Fruit fly (Drosophila melanogaster) whole organism, embryonic: ENCODE data around the gene Pex2.

Experiments used
- Antp ChIP-seq: fragments of 200-800 bp; sonication (Bioruptor generic); optimal IDR thresholded peaks from 3 replicates; lab custom pipeline; 2016; ENCODE audit warnings: missing biosample characterization, missing genetic modification characterization
- CG10462 ChIP-seq: fragments of 200-800 bp; sonication (Bioruptor generic); optimal IDR thresholded peaks from 2 replicates; lab custom pipeline; 2016; ENCODE audit warnings: missing biosample characterization, missing genetic modification characterization
- CG10979 ChIP-seq: fragments of 200-800 bp; sonication (Bioruptor generic); optimal IDR thresholded peaks from 2 replicates; lab custom pipeline; 2018; ENCODE audit warnings: missing biosample characterization, mild to moderate bottlenecking, missing genetic modification characterization, moderate library complexity
- CG12219 ChIP-seq: fragments of 200-800 bp; sonication (Bioruptor generic); optimal IDR thresholded peaks from 3 replicates; lab custom pipeline; 2018; ENCODE audit warnings: missing biosample characterization, mild to moderate bottlenecking, missing genetic modification characterization
- CG15514 ChIP-seq: fragments of 200-800 bp; sonication (Bioruptor generic); optimal IDR thresholded peaks from 3 replicates; lab custom pipeline; 2017; ENCODE audit warnings: missing biosample characterization, missing genetic modification characterization, mild to moderate bottlenecking, moderate library complexity, missing genetic modification reagents
- CG2202 ChIP-seq: fragments of 200-800 bp; sonication (Bioruptor generic); optimal IDR thresholded peaks from 2 replicates; lab custom pipeline; 2018; ENCODE audit warnings: missing biosample characterization, mild to moderate bottlenecking, missing genetic modification characterization
- CG30020 ChIP-seq: fragments of 200-800 bp; optimal IDR thresholded peaks from 2 replicates; lab custom pipeline; 2019; ENCODE audit warnings: missing biosample characterization, mild to moderate bottlenecking, missing genetic modification characterization, moderate library complexity
- CG33557 ChIP-seq: fragments of 200-800 bp; sonication (Bioruptor generic); optimal IDR thresholded peaks from 2 replicates; lab custom pipeline; 2019; ENCODE audit warnings: missing biosample characterization, mild to moderate bottlenecking, missing genetic modification characterization, moderate library complexity
- CG3995 ChIP-seq: fragments of 200-800 bp; sonication (Bioruptor generic); optimal IDR thresholded peaks from 3 replicates; lab custom pipeline; 2016; ENCODE audit warnings: missing biosample characterization, missing genetic modification characterization
- CG42726 ChIP-seq: fragments of 200-800 bp; sonication (Bioruptor generic); IDR thresholded peaks from 2 replicates; pipeline ENCODE4 v1.3.6; 2022; ENCODE audit warnings: missing biosample characterization, missing genetic modification characterization; ENCODE audit not compliant: partially characterized antibody
- CG4282 ChIP-seq: fragments of 200-800 bp; sonication (Bioruptor generic); optimal IDR thresholded peaks from 2 replicates; lab custom pipeline; 2016; ENCODE audit warnings: missing biosample characterization, missing genetic modification characterization
- CG5953 ChIP-seq: fragments of 200-800 bp; sonication (Bioruptor generic); IDR thresholded peaks from 2 replicates; pipeline ENCODE4 v1.3.6; 2022; ENCODE audit warnings: missing biosample characterization, missing genetic modification characterization
- CG6254 ChIP-seq: fragments of 200-800 bp; sonication (Bioruptor generic); optimal IDR thresholded peaks from 3 replicates; lab custom pipeline; 2017; ENCODE audit warnings: mild to moderate bottlenecking, missing biosample characterization, missing genetic modification reagents, missing genetic modification characterization
- CG6765 ChIP-seq: fragments of 200-800 bp; sonication (Bioruptor generic); optimal IDR thresholded peaks from 3 replicates; lab custom pipeline; 2017; ENCODE audit warnings: missing biosample characterization, mild to moderate bottlenecking, missing genetic modification characterization
- CG8089 ChIP-seq: fragments of 200-800 bp; sonication (Bioruptor generic); optimal IDR thresholded peaks from 3 replicates; lab custom pipeline; 2016; ENCODE audit warnings: missing biosample characterization, missing genetic modification characterization
- CG8290 ChIP-seq, 3 experiments: fragments of 200-800 bp; sonication (Bioruptor generic); optimal IDR thresholded peaks; 2 replicates each; lab custom pipeline; 2016 to 2019; ENCODE audit warnings: missing biosample characterization in 3 of 3, missing genetic modification characterization in 3 of 3, mild to moderate bottlenecking in 2 of 3, moderate library complexity in 1 of 3
- CG8388 ChIP-seq: fragments of 200-800 bp; sonication (Bioruptor generic); optimal IDR thresholded peaks from 2 replicates; lab custom pipeline; 2019; ENCODE audit warnings: missing biosample characterization, mild to moderate bottlenecking, missing genetic modification characterization, moderate library complexity
- CG9797 ChIP-seq: fragments of 200-800 bp; sonication (Bioruptor generic); optimal IDR thresholded peaks from 3 replicates; lab custom pipeline; 2018; ENCODE audit warnings: missing biosample characterization, mild to moderate bottlenecking, missing genetic modification characterization
- Doc2 ChIP-seq: fragments of 200-800 bp; sonication (Bioruptor generic); IDR thresholded peaks from 2 replicates; pipeline ENCODE4 v1.3.6; 2022; ENCODE audit warnings: missing biosample characterization, missing genetic modification characterization
- E2f1 ChIP-seq: fragments of 200-800 bp; sonication (Bioruptor generic); IDR thresholded peaks from 2 replicates; pipeline ENCODE4 v1.3.6; 2022; ENCODE audit warnings: missing biosample characterization, missing genetic modification characterization
- Ets97D ChIP-seq: fragments of 200-800 bp; sonication (Bioruptor generic); optimal IDR thresholded peaks from 3 replicates; lab custom pipeline; 2016; ENCODE audit warnings: missing biosample characterization, missing genetic modification characterization
- H2.0 ChIP-seq: fragments of 200-800 bp; sonication (Bioruptor generic); IDR thresholded peaks from 2 replicates; pipeline ENCODE4 v1.3.6; 2022; ENCODE audit warnings: missing biosample characterization, missing genetic modification characterization
- Lhr ChIP-seq: fragments of 200-800 bp; sonication (Bioruptor generic); optimal IDR thresholded peaks from 3 replicates; lab custom pipeline; 2017; ENCODE audit warnings: mild to moderate bottlenecking, missing biosample characterization, missing genetic modification reagents, missing genetic modification characterization
- Lpt ChIP-seq: fragments of >200 bp; optimal IDR thresholded peaks from 2 replicates; lab custom pipeline; 2018; ENCODE audit warnings: missing biosample characterization, missing genetic modification characterization
- NC2α ChIP-seq: fragments of 200-800 bp; sonication (Bioruptor generic); optimal IDR thresholded peaks from 2 replicates; lab custom pipeline; 2016; ENCODE audit warnings: missing biosample characterization, missing genetic modification characterization
- NFAT ChIP-seq: fragments of 200-800 bp; sonication (Bioruptor generic); IDR thresholded peaks from 2 replicates; pipeline ENCODE4 v1.3.6; 2022; ENCODE audit warnings: missing biosample characterization, missing genetic modification characterization
- NK7.1 ChIP-seq: fragments of 200-800 bp; sonication (Bioruptor generic); optimal IDR thresholded peaks from 3 replicates; lab custom pipeline; 2016; ENCODE audit warnings: missing biosample characterization, missing genetic modification characterization
- Six4 ChIP-seq: fragments of 200-800 bp; sonication (Bioruptor generic); optimal IDR thresholded peaks from 2 replicates; lab custom pipeline; 2016; ENCODE audit warnings: missing biosample characterization, missing genetic modification characterization
- TFAM ChIP-seq: fragments of 200-800 bp; sonication (Bioruptor generic); optimal IDR thresholded peaks from 2 replicates; lab custom pipeline; 2017; ENCODE audit warnings: missing biosample characterization, missing genetic modification characterization, inconsistent platforms
- Tbp ChIP-seq: fragments of >200 bp; optimal IDR thresholded peaks from 2 replicates; lab custom pipeline; 2018; ENCODE audit warnings: missing biosample characterization, missing genetic modification characterization
- bcd ChIP-seq: fragments of 200-800 bp; sonication (Bioruptor generic); optimal IDR thresholded peaks from 2 replicates; lab custom pipeline; 2017; ENCODE audit warnings: missing biosample characterization, mild to moderate bottlenecking, missing genetic modification characterization
- ftz-f1 ChIP-seq: fragments of 200-800 bp; sonication (Bioruptor generic); optimal IDR thresholded peaks from 2 replicates; lab custom pipeline; 2016; ENCODE audit warnings: missing biosample characterization, missing genetic modification characterization
- fu2 ChIP-seq: fragments of 200-800 bp; sonication (Bioruptor generic); optimal IDR thresholded peaks from 2 replicates; lab custom pipeline; 2016; ENCODE audit warnings: missing biosample characterization, missing genetic modification characterization
- gro ChIP-seq: fragments of 200-800 bp; sonication (Bioruptor generic); optimal IDR thresholded peaks from 2 replicates; lab custom pipeline; 2016; ENCODE audit warnings: missing biosample characterization, missing genetic modification characterization
- hth ChIP-seq: fragments of >200 bp; optimal IDR thresholded peaks from 2 replicates; lab custom pipeline; 2017; ENCODE audit warnings: inconsistent platforms
- kay ChIP-seq: fragments of 200-800 bp; sonication (Bioruptor generic); optimal IDR thresholded peaks from 2 replicates; lab custom pipeline; 2016; ENCODE audit warnings: missing biosample characterization, missing genetic modification characterization
- knrl ChIP-seq: fragments of 200-800 bp; sonication (Bioruptor generic); IDR thresholded peaks from 3 replicates; pipeline ENCODE4 v1.3.6; 2022; ENCODE audit warnings: missing biosample characterization, missing genetic modification characterization; ENCODE audit not compliant: partially characterized antibody
- lab ChIP-seq: fragments of 200-800 bp; sonication (Bioruptor generic); optimal IDR thresholded peaks from 3 replicates; lab custom pipeline; 2017; ENCODE audit warnings: missing biosample characterization, missing genetic modification characterization, mild to moderate bottlenecking, moderate library complexity, missing genetic modification reagents
- mam ChIP-seq: fragments of 200-800 bp; sonication (Bioruptor generic); optimal IDR thresholded peaks from 3 replicates; lab custom pipeline; 2016; ENCODE audit warnings: missing biosample characterization, missing genetic modification characterization
- onecut ChIP-seq: fragments of 200-800 bp; sonication (Bioruptor generic); IDR thresholded peaks from 2 replicates; pipeline ENCODE4 v1.3.6; 2022; ENCODE audit warnings: missing biosample characterization, missing genetic modification characterization
- otp ChIP-seq: fragments of 200-800 bp; sonication (Bioruptor generic); IDR thresholded peaks from 3 replicates; pipeline ENCODE4, ENCODE4 v1.3.6; 2022; ENCODE audit warnings: missing biosample characterization, missing genetic modification characterization
- pho ChIP-seq: fragments of 200-800 bp; sonication (Bioruptor generic); optimal IDR thresholded peaks from 2 replicates; lab custom pipeline; 2016; ENCODE audit warnings: missing biosample characterization, missing genetic modification characterization
- phol ChIP-seq: fragments of 200-800 bp; sonication (Bioruptor generic); optimal IDR thresholded peaks from 3 replicates; lab custom pipeline; 2018; ENCODE audit warnings: missing biosample characterization, mild to moderate bottlenecking, missing genetic modification characterization, moderate library complexity
- ro ChIP-seq: fragments of 200-800 bp; sonication (Bioruptor generic); IDR thresholded peaks from 2 replicates; pipeline ENCODE4 v1.3.6; 2022; ENCODE audit warnings: missing biosample characterization, missing genetic modification characterization
- row ChIP-seq: fragments of 200-800 bp; sonication (Bioruptor generic); IDR thresholded peaks from 3 replicates; pipeline ENCODE4 v1.3.6; 2022; ENCODE audit warnings: missing biosample characterization, missing genetic modification characterization
- slou ChIP-seq: fragments of 200-800 bp; sonication (Bioruptor generic); optimal IDR thresholded peaks from 3 replicates; lab custom pipeline; 2016; ENCODE audit warnings: missing biosample characterization, missing genetic modification characterization
- tx ChIP-seq: fragments of 200-800 bp; sonication (Bioruptor generic); optimal IDR thresholded peaks from 2 replicates; lab custom pipeline; 2016; ENCODE audit warnings: missing biosample characterization, missing genetic modification characterization
- wek ChIP-seq: fragments of 200-800 bp; sonication (Bioruptor generic); optimal IDR thresholded peaks from 3 replicates; lab custom pipeline; 2018; ENCODE audit warnings: missing biosample characterization, mild to moderate bottlenecking, missing genetic modification characterization, moderate library complexity
- zen2 ChIP-seq: fragments of 200-800 bp; sonication (Bioruptor generic); IDR thresholded peaks from 3 replicates; pipeline ENCODE4 v1.3.6; 2022; ENCODE audit warnings: missing biosample characterization, missing genetic modification characterization; ENCODE audit not compliant: partially characterized antibody

Gene Pex2

DNA sequence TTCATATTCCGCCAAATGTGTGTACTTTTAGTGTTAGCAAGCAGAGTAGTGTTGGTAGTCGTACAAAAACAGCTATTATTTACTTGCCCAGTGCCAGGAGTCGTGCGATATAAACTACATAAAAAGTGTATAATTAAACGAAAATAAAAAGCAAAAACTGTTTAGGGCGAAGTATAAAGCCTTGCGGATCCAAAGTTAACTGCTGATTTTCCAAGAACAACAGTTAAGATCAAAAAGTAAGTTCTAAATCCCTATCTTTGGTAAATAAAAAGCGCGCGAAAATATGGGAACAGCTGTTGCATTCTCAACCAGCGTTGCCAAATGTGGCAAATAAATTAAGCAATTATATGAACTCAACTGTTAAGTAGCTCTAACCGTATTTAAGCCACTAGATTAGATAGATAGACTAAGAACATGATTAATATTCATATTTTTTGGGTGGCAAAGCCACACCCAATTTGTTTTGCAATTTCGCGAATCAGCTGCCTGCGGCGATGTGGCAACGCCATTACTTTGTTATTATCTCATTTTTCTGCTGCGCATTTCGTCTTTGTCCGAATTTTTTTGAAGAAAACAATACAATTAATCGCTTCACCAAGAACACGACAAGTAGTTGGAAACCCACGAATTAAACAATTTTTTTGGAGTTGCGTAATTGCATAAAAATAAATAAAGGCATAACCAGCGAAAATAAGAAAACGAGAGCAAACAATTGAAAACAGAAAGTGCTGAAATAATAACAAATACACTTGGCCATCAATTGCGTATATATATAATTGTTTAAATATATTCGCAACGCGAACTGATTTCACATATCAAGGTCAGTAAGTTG is 1.6 kb downstream of the Pex2 start, which contains the start of the genes Prim1 and CG7083 (continued):
- no peak for TF ChIP-seq zen2 (GFP tag; lab: Robert Waterston, UW)
- peak; percentile 68 for TF ChIP-seq row (GFP tag; lab: Robert Waterston, UW)
- TF ChIP-seq hth (lab: Kevin White, UChicago): no peak
- no peak for TF ChIP-seq NFAT (GFP tag; lab: Robert Waterston, UW)
- TF ChIP-seq kay: no peak
- TF ChIP-seq NC2α (GFP tag; lab: Kevin White, UChicago): no peak
- TF ChIP-seq Six4 (GFP tag; lab: Kevin White, UChicago): peak; percentile 46
- TF ChIP-seq lab (GFP tag; lab: Kevin White, UChicago): peak; percentile 67
- TF ChIP-seq gro (GFP tag; lab: Kevin White, UChicago): peak; percentile 69
- no peak for TF ChIP-seq TFAM (GFP tag; lab: Kevin White, UChicago)
- TF ChIP-seq E2f1 (GFP tag; lab: Robert Waterston, UW): peak; percentile 85
- peak; percentile 48 for TF ChIP-seq CG10462 (GFP tag; lab: Kevin White, UChicago)
- TF ChIP-seq ftz-f1 (GFP tag; lab: Kevin White, UChicago): peak; percentile 0
- TF ChIP-seq knrl (GFP tag; lab: Robert Waterston, UW): no peak
- TF ChIP-seq Antp (GFP tag; lab: Kevin White, UChicago): peak; percentile 60
- no peak for TF ChIP-seq ro (GFP tag; lab: Robert Waterston, UW)
- TF ChIP-seq CG6765 (GFP tag; lab: Kevin White, UChicago): peak; percentile 3
- TF ChIP-seq CG4282 (GFP tag; lab: Kevin White, UChicago): no peak
- TF ChIP-seq CG12219 (GFP tag; lab: Kevin White, UChicago): peak; percentile 14
- TF ChIP-seq CG8290 (GFP tag; optimal IDR thresholded peaks at IDR 0.05; lab: Kevin White, UChicago): peak; percentile 47
- TF ChIP-seq CG8290 (tag; optimal IDR thresholded peaks at IDR 0.05; lab: Kevin White, UChicago): peak; percentile 36 to 72
- peak; percentile 50 for TF ChIP-seq CG10979 (tag; lab: Kevin White, UChicago)
- no peak for TF ChIP-seq Doc2 (GFP tag; lab: Robert Waterston, UW)
- TF ChIP-seq onecut (GFP tag; lab: Robert Waterston, UW): peak; percentile 24; the same call in 1 of the 2 replicates
- TF ChIP-seq CG2202 (tag; lab: Kevin White, UChicago): peak; percentile 24
- TF ChIP-seq Tbp: no peak
- 0 out of 3 replicates have a peak, but pooled peaks have one; percentile 9 for TF ChIP-seq otp (GFP tag; lab: Robert Waterston, UW)
- TF ChIP-seq Ets97D (GFP tag; lab: Kevin White, UChicago): peak; percentile 33
- peak; percentile 26 for TF ChIP-seq Lhr (GFP tag; lab: Kevin White, UChicago)
- peak; percentile 69 for TF ChIP-seq mam (GFP tag; lab: Kevin White, UChicago)
- no peak for TF ChIP-seq CG42726 (GFP tag; lab: Robert Waterston, UW)
- TF ChIP-seq tx (GFP tag; lab: Kevin White, UChicago): peak; percentile 66
- peak; percentile 38 for TF ChIP-seq slou (GFP tag; lab: Kevin White, UChicago)
- TF ChIP-seq CG33557 (GFP tag; lab: Kevin White, UChicago): peak; percentile 38
- TF ChIP-seq bcd (GFP tag; lab: Kevin White, UChicago): peak; percentile 26
- TF ChIP-seq CG8388 (GFP tag; lab: Kevin White, UChicago): peak; percentile 51
- TF ChIP-seq Lpt (GFP tag; lab: Kevin White, UChicago): no peak
- peak; percentile 44 for TF ChIP-seq wek (GFP tag; lab: Kevin White, UChicago)
- peak; percentile 67 for TF ChIP-seq CG15514
- no peak for TF ChIP-seq CG5953 (GFP tag; lab: Robert Waterston, UW)
- TF ChIP-seq NK7.1 (GFP tag; lab: Kevin White, UChicago): peak; percentile 37
- no peak for TF ChIP-seq CG8089
- TF ChIP-seq pho (GFP tag; lab: Kevin White, UChicago): peak; percentile 71
- TF ChIP-seq CG9797 (GFP tag; lab: Kevin White, UChicago): peak; percentile 19
- peak; percentile 32 for TF ChIP-seq fu2 (GFP tag; lab: Kevin White, UChicago)
- TF ChIP-seq CG6254 (GFP tag; lab: Kevin White, UChicago): no peak
- TF ChIP-seq H2.0: 0 out of 2 replicates have a peak, but pooled peaks have one; percentile 22
- peak; percentile 35 for TF ChIP-seq CG30020 (tag; lab: Kevin White, UChicago)
- TF ChIP-seq phol (tag; lab: Kevin White, UChicago): peak; percentile 68
- no peak for TF ChIP-seq CG3995 (GFP tag; lab: Kevin White, UChicago)
